Fruit fly (Drosophila melanogaster) whole organism, embryonic: ENCODE results near the gene CG42699.

Experiments
- ATbp ChIP-seq: fragments of 200-800 bp; sonication (Bioruptor generic); optimal IDR thresholded peaks from 2 replicates; lab custom pipeline; 2017; ENCODE audit warnings: missing biosample characterization, mild to moderate bottlenecking, missing genetic modification characterization, missing genetic modification reagents
- Aef1 ChIP-seq: fragments of 200-800 bp; sonication (Bioruptor generic); IDR thresholded peaks from 3 replicates; pipeline ENCODE4 v1.3.6; 2022; ENCODE audit warnings: missing biosample characterization, missing genetic modification characterization
- Atf3 ChIP-seq: fragments of 200-800 bp; sonication (Bioruptor generic); optimal IDR thresholded peaks from 3 replicates; lab custom pipeline; 2016; ENCODE audit warnings: missing biosample characterization, missing genetic modification characterization
- B-H2 ChIP-seq: fragments of 200-800 bp; sonication (Bioruptor generic); optimal IDR thresholded peaks from 2 replicates; lab custom pipeline; 2018; ENCODE audit warnings: missing biosample characterization, mild to moderate bottlenecking, missing genetic modification characterization
- Blimp-1 ChIP-seq: fragments of 200-800 bp; sonication (Bioruptor generic); optimal IDR thresholded peaks from 3 replicates; lab custom pipeline; 2018; ENCODE audit warnings: missing biosample characterization, missing genetic modification characterization, mild to moderate bottlenecking, moderate library complexity, missing genetic modification reagents
- CG10366 ChIP-seq: fragments of 200-800 bp; sonication (Bioruptor generic); IDR thresholded peaks from 2 replicates; pipeline ENCODE4 v1.3.6; 2022; ENCODE audit warnings: missing biosample characterization, missing genetic modification characterization
- CG10543 ChIP-seq: fragments of 200-800 bp; sonication (Bioruptor generic); optimal IDR thresholded peaks from 3 replicates; lab custom pipeline; 2017; ENCODE audit warnings: missing biosample characterization, mild to moderate bottlenecking, missing genetic modification characterization, moderate library complexity
- CG12104 ChIP-seq: fragments of 200-800 bp; sonication (Bioruptor generic); optimal IDR thresholded peaks from 3 replicates; lab custom pipeline; 2016; ENCODE audit warnings: missing biosample characterization, missing genetic modification characterization
- CG12219 ChIP-seq: fragments of 200-800 bp; sonication (Bioruptor generic); optimal IDR thresholded peaks from 3 replicates; lab custom pipeline; 2018; ENCODE audit warnings: missing biosample characterization, mild to moderate bottlenecking, missing genetic modification characterization
- CG1233 ChIP-seq: fragments of 200-800 bp; sonication (Bioruptor generic); optimal IDR thresholded peaks from 4 replicates; lab custom pipeline; 2018; ENCODE audit warnings: missing biosample characterization, mild to moderate bottlenecking, missing genetic modification characterization
- CG15011 ChIP-seq: fragments of 200-800 bp; sonication (Bioruptor generic); optimal IDR thresholded peaks from 3 replicates; lab custom pipeline; 2018; ENCODE audit warnings: missing biosample characterization, mild to moderate bottlenecking, missing genetic modification characterization
- CG18262 ChIP-seq: fragments of 200-800 bp; optimal IDR thresholded peaks from 3 replicates; lab custom pipeline; 2019; ENCODE audit warnings: missing biosample characterization, mild to moderate bottlenecking, missing genetic modification characterization, moderate library complexity
- CG2120 ChIP-seq: fragments of 200-800 bp; sonication (Bioruptor generic); optimal IDR thresholded peaks from 3 replicates; lab custom pipeline; 2016; ENCODE audit warnings: missing biosample characterization, missing genetic modification characterization
- CG30403 ChIP-seq: fragments of 200-800 bp; sonication (Bioruptor generic); optimal IDR thresholded peaks from 3 replicates; lab custom pipeline; 2016; ENCODE audit warnings: missing biosample characterization, missing genetic modification characterization
- CG31224 ChIP-seq: fragments of 200-800 bp; sonication (Bioruptor generic); IDR thresholded peaks from 2 replicates; pipeline ENCODE4 v1.3.6; 2022; ENCODE audit warnings: missing biosample characterization, missing genetic modification characterization
- CG31388 ChIP-seq: fragments of 200-800 bp; sonication (Bioruptor generic); optimal IDR thresholded peaks from 2 replicates; lab custom pipeline; 2016; ENCODE audit warnings: missing biosample characterization, missing genetic modification characterization
- CG33213 ChIP-seq: fragments of 200-800 bp; sonication (Bioruptor generic); optimal IDR thresholded peaks from 3 replicates; lab custom pipeline; 2016; ENCODE audit warnings: missing biosample characterization, missing genetic modification characterization
- CG43689 ChIP-seq: fragments of 200-800 bp; sonication (Bioruptor generic); IDR thresholded peaks from 2 replicates; pipeline ENCODE4 v1.3.6; 2022; ENCODE audit warnings: missing biosample characterization, missing genetic modification characterization
- CG6254 ChIP-seq: fragments of 200-800 bp; sonication (Bioruptor generic); optimal IDR thresholded peaks from 3 replicates; lab custom pipeline; 2017; ENCODE audit warnings: mild to moderate bottlenecking, missing biosample characterization, missing genetic modification reagents, missing genetic modification characterization
- CG6791 ChIP-seq: fragments of 200-800 bp; sonication (Bioruptor generic); IDR thresholded peaks from 3 replicates; pipeline ENCODE4 v1.3.6; 2022; ENCODE audit warnings: missing biosample characterization, missing genetic modification characterization; ENCODE audit not compliant: partially characterized antibody
- CG6813 ChIP-seq: fragments of 200-800 bp; sonication (Bioruptor generic); optimal IDR thresholded peaks from 2 replicates; lab custom pipeline; 2017; ENCODE audit warnings: missing biosample characterization, missing genetic modification characterization, mild to moderate bottlenecking, moderate library complexity, missing genetic modification reagents
- CG7556 ChIP-seq: fragments of 200-800 bp; sonication (Bioruptor generic); optimal IDR thresholded peaks from 2 replicates; lab custom pipeline; 2017; ENCODE audit warnings: missing biosample characterization, mild to moderate bottlenecking, missing genetic modification characterization
- CG8281 ChIP-seq: fragments of 200-800 bp; sonication (Bioruptor generic); optimal IDR thresholded peaks from 2 replicates; lab custom pipeline; 2018; ENCODE audit warnings: missing biosample characterization, mild to moderate bottlenecking, missing genetic modification characterization, moderate library complexity
- CG9817 ChIP-seq: fragments of 200-800 bp; sonication (Bioruptor generic); optimal IDR thresholded peaks from 2 replicates; lab custom pipeline; 2018; ENCODE audit warnings: missing biosample characterization, mild to moderate bottlenecking, missing genetic modification characterization, moderate library complexity
- CG9932 ChIP-seq: fragments of 200-800 bp; sonication (Bioruptor generic); IDR thresholded peaks from 2 replicates; pipeline ENCODE4 v1.3.6; 2022; ENCODE audit warnings: missing biosample characterization, missing genetic modification characterization
- Dad ChIP-seq: fragments of 200-800 bp; sonication (Bioruptor generic); optimal IDR thresholded peaks from 3 replicates; lab custom pipeline; 2016; ENCODE audit warnings: missing biosample characterization, missing genetic modification characterization
- Elba2 ChIP-seq: fragments of 200-800 bp; sonication (Bioruptor generic); optimal IDR thresholded peaks from 3 replicates; lab custom pipeline; 2016; ENCODE audit warnings: missing biosample characterization, missing genetic modification characterization
- HLH3B ChIP-seq: fragments of 200-800 bp; sonication (Bioruptor generic); IDR thresholded peaks from 2 replicates; pipeline ENCODE4 v1.3.6; 2022; ENCODE audit warnings: missing biosample characterization, missing genetic modification characterization
- Hmx ChIP-seq: fragments of 200-800 bp; sonication (Bioruptor generic); optimal IDR thresholded peaks from 2 replicates; lab custom pipeline; 2016; ENCODE audit warnings: missing biosample characterization, missing genetic modification characterization
- Mes4 ChIP-seq: fragments of 200-800 bp; sonication (Bioruptor generic); optimal IDR thresholded peaks from 2 replicates; lab custom pipeline; 2016; ENCODE audit warnings: missing biosample characterization, missing genetic modification characterization
- NC2α ChIP-seq: fragments of 200-800 bp; sonication (Bioruptor generic); optimal IDR thresholded peaks from 2 replicates; lab custom pipeline; 2016; ENCODE audit warnings: missing biosample characterization, missing genetic modification characterization
- Oli ChIP-seq: fragments of 200-800 bp; sonication (Bioruptor generic); optimal IDR thresholded peaks from 2 replicates; lab custom pipeline; 2018; ENCODE audit warnings: missing biosample characterization, mild to moderate bottlenecking, missing genetic modification characterization, moderate library complexity
- Opbp ChIP-seq: fragments of 200-800 bp; sonication (Bioruptor generic); IDR thresholded peaks from 3 replicates; pipeline ENCODE4 v1.3.6; 2022; ENCODE audit warnings: missing biosample characterization, missing genetic modification characterization; ENCODE audit not compliant: partially characterized antibody
- Ravus ChIP-seq: fragments of 200-800 bp; sonication (Bioruptor generic); IDR thresholded peaks from 2 replicates; pipeline ENCODE4 v1.3.6; 2022; ENCODE audit warnings: missing biosample characterization, missing genetic modification characterization
- ab ChIP-seq: fragments of 200-800 bp; sonication (Bioruptor generic); optimal IDR thresholded peaks from 2 replicates; lab custom pipeline; 2016; ENCODE audit warnings: missing biosample characterization, missing genetic modification characterization
- al ChIP-seq: fragments of 200-800 bp; sonication (Bioruptor generic); IDR thresholded peaks from 2 replicates; pipeline ENCODE4 v1.3.6; 2022; ENCODE audit warnings: missing biosample characterization, missing genetic modification characterization
- crc ChIP-seq: fragments of 200-800 bp; sonication (Bioruptor generic); optimal IDR thresholded peaks from 2 replicates; lab custom pipeline; 2016; ENCODE audit warnings: missing biosample characterization, missing genetic modification characterization
- crol ChIP-seq: fragments of 200-800 bp; sonication (Bioruptor generic); IDR thresholded peaks from 2 replicates; pipeline ENCODE4 v1.3.6; 2022; ENCODE audit warnings: missing biosample characterization, missing genetic modification characterization
- gcm2 ChIP-seq: fragments of 200-800 bp; sonication (Bioruptor generic); optimal IDR thresholded peaks from 2 replicates; lab custom pipeline; 2016; ENCODE audit warnings: missing biosample characterization, missing genetic modification characterization
- gt ChIP-seq: fragments of 200-800 bp; sonication (Bioruptor generic); IDR thresholded peaks from 2 replicates; pipeline ENCODE4 v1.3.6; 2022; ENCODE audit warnings: missing biosample characterization, missing genetic modification characterization
- h ChIP-seq: fragments of >200 bp; optimal IDR thresholded peaks from 2 replicates; lab custom pipeline; 2017
- hb ChIP-seq: fragments of 200-800 bp; sonication (Bioruptor generic); IDR thresholded peaks from 3 replicates; pipeline ENCODE4 v1.3.6; 2022; ENCODE audit warnings: missing biosample characterization, missing genetic modification characterization; ENCODE audit not compliant: partially characterized antibody
- mirr ChIP-seq: fragments of 200-800 bp; sonication (Bioruptor generic); optimal IDR thresholded peaks from 3 replicates; lab custom pipeline; 2018; ENCODE audit warnings: missing biosample characterization, mild to moderate bottlenecking, missing genetic modification characterization
- mld ChIP-seq: fragments of 200-800 bp; sonication (Bioruptor generic); IDR thresholded peaks from 3 replicates; pipeline ENCODE4 v1.3.6; 2022; ENCODE audit warnings: missing biosample characterization, missing genetic modification characterization; ENCODE audit not compliant: partially characterized antibody
- pb ChIP-seq: fragments of 200-800 bp; sonication (Bioruptor generic); optimal IDR thresholded peaks from 3 replicates; lab custom pipeline; 2016; ENCODE audit warnings: missing biosample characterization, missing genetic modification characterization
- pum ChIP-seq: fragments of 200-800 bp; sonication (Bioruptor generic); optimal IDR thresholded peaks from 2 replicates; lab custom pipeline; 2016; ENCODE audit warnings: missing biosample characterization, missing genetic modification characterization
- scrt ChIP-seq: fragments of 200-800 bp; sonication (Bioruptor generic); optimal IDR thresholded peaks from 2 replicates; lab custom pipeline; 2018; ENCODE audit warnings: missing biosample characterization, mild to moderate bottlenecking, missing genetic modification characterization, moderate library complexity
- slbo ChIP-seq: fragments of 200-800 bp; sonication (Bioruptor generic); IDR thresholded peaks from 2 replicates; pipeline ENCODE4 v1.3.6; 2022; ENCODE audit warnings: missing biosample characterization, missing genetic modification characterization
- vnd ChIP-seq: fragments of 200-800 bp; sonication (Bioruptor generic); IDR thresholded peaks from 3 replicates; pipeline ENCODE4 v1.3.6; 2022; ENCODE audit warnings: missing biosample characterization, missing genetic modification characterization; ENCODE audit not compliant: partially characterized antibody
- wdn ChIP-seq: fragments of 200-800 bp; sonication (Bioruptor generic); IDR thresholded peaks from 2 replicates; pipeline ENCODE4 v1.3.6; 2022; ENCODE audit warnings: missing biosample characterization, missing genetic modification characterization
- wor ChIP-seq: fragments of 200-800 bp; sonication (Bioruptor generic); IDR thresholded peaks from 2 replicates; pipeline ENCODE4 v1.3.6; 2022; ENCODE audit warnings: missing biosample characterization, missing genetic modification characterization

CG42699 gene

DNA sequence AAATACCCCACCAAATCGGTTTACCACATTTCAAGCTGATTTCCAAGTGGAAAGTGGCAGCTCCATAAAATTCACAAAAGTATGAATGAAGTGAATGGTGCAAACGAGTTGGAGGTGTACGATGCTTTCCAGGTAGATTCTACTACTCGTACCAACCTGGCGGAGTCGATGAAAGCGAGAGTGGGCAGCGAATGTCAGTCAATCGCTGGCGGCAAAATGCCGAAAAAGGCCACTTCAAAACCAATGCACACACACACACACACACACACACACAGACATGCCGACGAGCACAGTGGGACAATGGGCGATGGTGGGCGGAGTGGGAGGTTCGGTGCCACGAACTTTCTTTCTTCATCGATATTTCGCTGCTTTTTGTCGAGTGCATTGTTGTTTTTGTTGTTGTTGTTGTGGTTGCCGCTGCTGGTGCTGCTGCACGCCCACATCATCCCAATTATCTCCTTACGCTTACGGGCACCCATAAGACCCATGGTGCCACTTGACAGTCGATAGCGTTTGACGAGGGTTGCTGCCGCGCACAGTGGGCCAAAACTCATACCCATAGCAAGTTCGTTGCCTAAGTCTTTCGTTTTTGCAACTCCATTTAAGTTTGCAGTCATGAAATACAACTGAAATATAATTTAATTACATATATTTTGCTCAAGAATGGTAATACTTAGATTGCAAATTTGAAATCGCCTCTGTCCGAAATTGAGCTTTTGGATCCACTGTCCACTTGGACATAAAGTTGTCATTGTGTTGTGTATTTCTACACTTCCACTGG, 19.1 kb downstream of the CG42699 start (continued):
- TF ChIP-seq B-H2 (GFP tag; lab: Kevin White, UChicago) = no peak
- peak; percentile 45 for TF ChIP-seq HLH3B (GFP tag; lab: Robert Waterston, UW)
- TF ChIP-seq gcm2 (GFP tag; lab: Kevin White, UChicago) = no peak
- no peak for TF ChIP-seq h (lab: Kevin White, UChicago)
- TF ChIP-seq CG9932 = no peak
- TF ChIP-seq CG2120 = no peak
- TF ChIP-seq Dad (GFP tag; lab: Kevin White, UChicago) = no peak
- no peak for TF ChIP-seq CG10543 (GFP tag; lab: Kevin White, UChicago)
- TF ChIP-seq hb (GFP tag; lab: Robert Waterston, UW) = no peak
- TF ChIP-seq CG6791 = no peak
- TF ChIP-seq ATbp (GFP tag; lab: Kevin White, UChicago) = peak; percentile 64
- TF ChIP-seq CG9817 (tag; lab: Kevin White, UChicago) = no peak
- TF ChIP-seq mirr = no peak
- TF ChIP-seq CG43689 = no peak
- TF ChIP-seq CG6813 (GFP tag; lab: Kevin White, UChicago) = peak; percentile 2
- TF ChIP-seq slbo (GFP tag; lab: Robert Waterston, UW) = no peak
- no peak for TF ChIP-seq Opbp (GFP tag; lab: Robert Waterston, UW)
- no peak; the same call in 1 of the 2 replicates for TF ChIP-seq CG10366 (GFP tag; lab: Robert Waterston, UW)
- TF ChIP-seq Blimp-1 (GFP tag; lab: Kevin White, UChicago) = peak; percentile 84
- TF ChIP-seq Ravus (GFP tag; lab: Robert Waterston, UW) = no peak
- TF ChIP-seq CG31224 = no peak
- TF ChIP-seq CG18262 = peak; percentile 54
- peak; percentile 42 for TF ChIP-seq CG30403 (GFP tag; lab: Kevin White, UChicago)
- TF ChIP-seq NC2α (GFP tag; lab: Kevin White, UChicago) = no peak
- peak; percentile 36 for TF ChIP-seq CG12219 (GFP tag; lab: Kevin White, UChicago)
- TF ChIP-seq Elba2 (GFP tag; lab: Kevin White, UChicago) = no peak
- peak; percentile 70 for TF ChIP-seq Oli
- TF ChIP-seq CG12104 (GFP tag; lab: Kevin White, UChicago) = no peak
- TF ChIP-seq pb (GFP tag; lab: Kevin White, UChicago) = no peak
- no peak for TF ChIP-seq CG8281
- no peak for TF ChIP-seq scrt
- no peak for TF ChIP-seq pum (GFP tag; lab: Kevin White, UChicago)
- TF ChIP-seq ab (GFP tag; lab: Kevin White, UChicago) = no peak
- no peak for TF ChIP-seq CG33213
- no peak for TF ChIP-seq gt
- TF ChIP-seq mld (GFP tag; lab: Robert Waterston, UW) = no peak
- no peak for TF ChIP-seq crc (GFP tag; lab: Kevin White, UChicago)
- TF ChIP-seq wor = peak; percentile 58
- no peak for TF ChIP-seq Mes4 (GFP tag; lab: Kevin White, UChicago)
- peak; percentile 30 for TF ChIP-seq CG6254
- no peak for TF ChIP-seq vnd
- no peak for TF ChIP-seq wdn (GFP tag; lab: Robert Waterston, UW)
- TF ChIP-seq Hmx (GFP tag; lab: Kevin White, UChicago) = no peak
- peak; percentile 26 for TF ChIP-seq CG7556 (GFP tag; lab: Kevin White, UChicago)
- TF ChIP-seq CG1233 (GFP tag; lab: Kevin White, UChicago) = peak; percentile 6
- no peak for TF ChIP-seq Atf3
- no peak for TF ChIP-seq Aef1 (GFP tag; lab: Robert Waterston, UW)
- TF ChIP-seq CG31388 (GFP tag; lab: Kevin White, UChicago) = no peak
- TF ChIP-seq crol (GFP tag; lab: Robert Waterston, UW) = no peak
- no peak for TF ChIP-seq CG15011
- TF ChIP-seq al = no peak
